Worm (Caenorhabditis elegans): ENCODE results near the gene F17H10.4.

The F17H10.4 gene

ce11 chrX:13126420-13126819, at the start of gene F17H10.4:
Gene F17H10.4, minus strand, starts transcription at chrX:13126520.
- no peak for TF ChIP-seq lin-38 (GFP tag; IDR thresholded peaks at IDR 0.05)
- no peak for TF ChIP-seq dmd-8 (GFP tag; IDR thresholded peaks at IDR 0.05)
- TF ChIP-seq ceh-82 (tag; optimal IDR thresholded peaks at IDR 0.05): no peak
- no peak for TF ChIP-seq hif-1 (tag; optimal IDR thresholded peaks at IDR 0.05)

- TF ChIP-seq lin-38 (GFP tag; IDR thresholded peaks at IDR 0.05) (no peak), zfp-3 (GFP tag; conservative IDR thresholded peaks at IDR 0.05) (no peak), pha-4 (GFP tag; IDR thresholded peaks at IDR 0.05) (no peak), pha-4 (tag; optimal IDR thresholded peaks at IDR 0.05) (no peak), ceh-82 (tag; optimal IDR thresholded peaks at IDR 0.05) (no peak), nhr-42 (GFP tag; IDR thresholded peaks at IDR 0.05) (no peak)
Observed at ce11 chrX:13174437-13174836, 48.1 kb upstream of the F17H10.4 start.

DNA sequence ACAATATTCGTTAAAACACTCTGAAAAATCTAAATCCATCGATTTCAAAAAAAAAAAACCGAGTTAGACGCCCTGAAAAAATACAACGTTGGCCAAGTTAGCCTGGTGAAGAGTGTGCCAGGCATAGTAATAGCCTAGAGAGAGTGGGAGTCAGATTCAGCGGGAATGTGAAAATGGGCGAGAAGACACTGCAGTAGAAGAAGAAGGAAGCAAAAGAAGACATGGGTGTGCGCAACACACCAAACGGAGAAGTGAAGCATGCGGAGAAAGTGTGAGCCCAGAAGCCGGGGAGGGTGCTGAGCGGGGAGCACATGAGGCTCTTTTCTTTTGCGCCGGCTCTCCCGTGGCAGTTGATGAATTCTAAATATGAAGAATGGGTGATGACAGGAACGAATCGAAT, 44.9 kb upstream of the F17H10.4 start:
- TF ChIP-seq jun-1 (tag; optimal IDR thresholded peaks at IDR 0.05) (no peak), T20F7.1 (GFP tag; optimal IDR thresholded peaks at IDR 0.05) (no peak), ctbp-1 (GFP tag; IDR thresholded peaks at IDR 0.05) (0 out of 2 replicates have a peak, but pooled peaks have one; percentile 11), aha-1 (tag) (peak; percentile 94), nhr-11 (tag; optimal IDR thresholded peaks at IDR 0.05) (peak; percentile 22), unc-39 (tag; optimal IDR thresholded peaks at IDR 0.05) (no peak), mdl-1 (tag; optimal IDR thresholded peaks at IDR 0.05) (peak in 1 of 2 experiments; percentile 14), rbr-2 (tag; optimal IDR thresholded peaks at IDR 0.05) (peak; percentile 17), hlh-30 (tag; optimal IDR thresholded peaks at IDR 0.05; ENCODE audit: insufficient read depth) (peak; percentile 66), F37D6.2 (tag; optimal IDR thresholded peaks at IDR 0.05) (peak; percentile 2), hmg-1.1 (GFP tag; IDR thresholded peaks at IDR 0.05) (peak; percentile 59)

ce11 chrX:13170804-13171203, 44.5 kb upstream of the F17H10.4 start:
- TF ChIP-seq madf-5 (GFP tag; IDR thresholded peaks at IDR 0.05) (no peak), F37D6.2 (tag; optimal IDR thresholded peaks at IDR 0.05) (no peak), saeg-2 (GFP tag; IDR thresholded peaks at IDR 0.05) (no peak), spr-1 (tag; optimal IDR thresholded peaks at IDR 0.05) (no peak), jun-1 (tag; optimal IDR thresholded peaks at IDR 0.05) (no peak), Y75B8A.6 (GFP tag; IDR thresholded peaks at IDR 0.05) (no peak), ceh-82 (tag; optimal IDR thresholded peaks at IDR 0.05) (no peak), dpl-1 (GFP tag; optimal IDR thresholded peaks at IDR 0.05) (no peak), tag-97 (GFP tag; IDR thresholded peaks at IDR 0.05) (no peak), ceh-44 (GFP tag; IDR thresholded peaks at IDR 0.05) (no peak), F49E8.2 (tag; optimal IDR thresholded peaks at IDR 0.05; ENCODE audit: borderline replicate concordance) (no peak), duxl-1 (tag; optimal IDR thresholded peaks at IDR 0.05; ENCODE audit: poor library complexity) (no peak), lin-15B (tag; optimal IDR thresholded peaks at IDR 0.05) (no peak), aly-2 (tag; optimal IDR thresholded peaks at IDR 0.05) (no peak), sdz-12 (GFP tag; optimal IDR thresholded peaks at IDR 0.05) (no peak), ces-1 (GFP tag; optimal IDR thresholded peaks at IDR 0.05) (no peak), lin-39 (tag; optimal IDR thresholded peaks at IDR 0.05) (no peak), daf-8 (GFP tag; IDR thresholded peaks at IDR 0.05) (no peak), ama-1 (optimal IDR thresholded peaks at IDR 0.05) (no peak)

- TF ChIP-seq F37D6.2 (tag; optimal IDR thresholded peaks at IDR 0.05): no peak
- TF ChIP-seq hlh-30 (tag; optimal IDR thresholded peaks at IDR 0.05; ENCODE audit: insufficient read depth): peak; percentile 41
- peak; percentile 86 for TF ChIP-seq aha-1 (tag)
Observed at ce11 chrX:13169975-13170374, 43.7 kb upstream of the F17H10.4 start, which contains the start of gene mob-2. Gene mob-2, minus strand, starts transcription at chrX:13170075.

Measured in whole organism, L4 larva.